Fruit fly (Drosophila melanogaster) whole organism, wandering third instar larva: ENCODE data around the gene CG43219.

Experiments
- Abd-B ChIP-seq: fragments of >200 bp; optimal IDR thresholded peaks from 2 replicates; lab custom pipeline; 2017; ENCODE audit warnings: missing biosample characterization, missing genetic modification characterization
- CG32264 ChIP-seq: fragments of 200-800 bp; sonication (Bioruptor generic); optimal IDR thresholded peaks from 2 replicates; lab custom pipeline; 2016; ENCODE audit warnings: missing biosample characterization, missing genetic modification characterization
- CG9705 ChIP-seq: fragments of 200-800 bp; sonication (Bioruptor generic); optimal IDR thresholded peaks from 2 replicates; lab custom pipeline; 2018; ENCODE audit warnings: missing biosample characterization, mild to moderate bottlenecking, missing genetic modification characterization
- CrebA ChIP-seq: fragments of 200-800 bp; sonication (Bioruptor generic); optimal IDR thresholded peaks from 2 replicates; lab custom pipeline; 2016; ENCODE audit warnings: missing biosample characterization, mild to moderate bottlenecking, missing genetic modification characterization, borderline replicate concordance
- Dfd ChIP-seq: fragments of >200 bp; optimal IDR thresholded peaks from 2 replicates; lab custom pipeline; 2017; ENCODE audit warnings: missing biosample characterization, missing genetic modification characterization
- Dif ChIP-seq: fragments of 200-275, 200-300 bp; sonication (Bioruptor generic); optimal IDR thresholded peaks from 2 replicates; lab custom pipeline; 2018; ENCODE audit warnings: missing biosample characterization, missing genetic modification characterization; ENCODE audit not compliant: partially characterized antibody
- GATAd ChIP-seq: sonication (Bioruptor generic); optimal IDR thresholded peaks from 2 replicates; lab custom pipeline; 2016; ENCODE audit warnings: missing biosample characterization, missing genetic modification characterization
- HLH106 ChIP-seq: fragments of 200-800 bp; optimal IDR thresholded peaks from 3 replicates; lab custom pipeline; 2019; ENCODE audit warnings: missing biosample characterization, mild to moderate bottlenecking, missing genetic modification characterization, moderate library complexity
- Hnf4 ChIP-seq: fragments of 200-800 bp; sonication (Bioruptor generic); optimal IDR thresholded peaks from 2 replicates; lab custom pipeline; 2016; ENCODE audit warnings: missing biosample characterization, mild to moderate bottlenecking, missing genetic modification characterization
- Hr78 ChIP-seq: fragments of >200 bp; optimal IDR thresholded peaks from 2 replicates; lab custom pipeline; 2017; ENCODE audit warnings: missing biosample characterization, missing genetic modification characterization
- Mio ChIP-seq: sonication (Bioruptor generic); optimal IDR thresholded peaks from 2 replicates; lab custom pipeline; 2016; ENCODE audit warnings: missing biosample characterization, missing genetic modification characterization
- Myc ChIP-seq: fragments of >200 bp; optimal IDR thresholded peaks from 2 replicates; lab custom pipeline; 2017
- N ChIP-seq: fragments of >200 bp; optimal IDR thresholded peaks from 2 replicates; lab custom pipeline; 2018; ENCODE audit warnings: missing biosample characterization, missing external identifiers, missing genetic modification characterization
- OdsH ChIP-seq: fragments of 200-800 bp; sonication (Bioruptor generic); optimal IDR thresholded peaks from 2 replicates; lab custom pipeline; 2016; ENCODE audit warnings: missing biosample characterization, mild to moderate bottlenecking, missing genetic modification characterization
- Rel ChIP-seq, 2 experiments: fragments of 200-800 bp; sonication (Bioruptor generic) in 1 of 2; optimal IDR thresholded peaks; 2 replicates in 1 of 2; 3 replicates in 1 of 2; lab custom pipeline; 2016 to 2019; ENCODE audit warnings: mild to moderate bottlenecking in 2 of 2, missing biosample characterization in 2 of 2, missing genetic modification characterization in 2 of 2, moderate library complexity in 1 of 2
- Sp1 ChIP-seq: fragments of 200-800 bp; sonication (Bioruptor generic); optimal IDR thresholded peaks from 3 replicates; lab custom pipeline; 2019; ENCODE audit warnings: missing biosample characterization, mild to moderate bottlenecking, missing genetic modification characterization, moderate library complexity
- br ChIP-seq: fragments of 200-800 bp; sonication (Bioruptor generic); optimal IDR thresholded peaks from 2 replicates; lab custom pipeline; 2016; ENCODE audit warnings: missing biosample characterization, missing genetic modification characterization
- dl ChIP-seq, 2 experiments: fragments of 175-275, 200-275 bp in 1 of 2; fragments of 200-275 bp in 1 of 2; sonication (Bioruptor generic); optimal IDR thresholded peaks; lab custom pipeline; 2018; ENCODE audit warnings: mild to moderate bottlenecking in 2 of 2, missing biosample characterization in 2 of 2, missing genetic modification characterization in 2 of 2, moderate library complexity in 2 of 2; ENCODE audit not compliant: partially characterized antibody in 2 of 2, insufficient read depth in 1 of 2
- dmrt93B ChIP-seq: fragments of 200-800 bp; sonication (Bioruptor generic); optimal IDR thresholded peaks from 2 replicates; lab custom pipeline; 2018; ENCODE audit warnings: missing biosample characterization, mild to moderate bottlenecking, missing genetic modification characterization
- dsf ChIP-seq: sonication (Bioruptor generic); optimal IDR thresholded peaks from 2 replicates; lab custom pipeline; 2016; ENCODE audit warnings: missing biosample characterization, missing genetic modification characterization, borderline replicate concordance
- ey ChIP-seq: fragments of 200-800 bp; sonication (Bioruptor generic); optimal IDR thresholded peaks from 2 replicates; lab custom pipeline; 2016; ENCODE audit warnings: missing biosample characterization, missing genetic modification characterization
- foxo ChIP-seq, 2 experiments: fragments of 200-800 bp; sonication (Bioruptor generic); optimal IDR thresholded peaks; 2 replicates in 1 of 2; 3 replicates in 1 of 2; lab custom pipeline; 2016 to 2017; ENCODE audit warnings: missing biosample characterization in 2 of 2, missing genetic modification characterization in 2 of 2
- fru ChIP-seq: fragments of 200-800 bp; sonication (Bioruptor generic); optimal IDR thresholded peaks from 3 replicates; lab custom pipeline; 2016; ENCODE audit warnings: missing biosample characterization, mild to moderate bottlenecking, missing genetic modification characterization
- h ChIP-seq: fragments of 200-800 bp; sonication (Bioruptor generic); optimal IDR thresholded peaks from 3 replicates; lab custom pipeline; 2016; ENCODE audit warnings: missing biosample characterization, mild to moderate bottlenecking, missing genetic modification characterization
- jim ChIP-seq: fragments of 175-275, 200-325 bp; sonication (Bioruptor generic); optimal IDR thresholded peaks from 2 replicates; lab custom pipeline; 2016; ENCODE audit warnings: missing biosample characterization, mild to moderate bottlenecking, missing genetic modification characterization
- lola ChIP-seq: fragments of >200 bp; optimal IDR thresholded peaks from 2 replicates; lab custom pipeline; 2017; ENCODE audit warnings: missing biosample characterization, missing genetic modification characterization
- pan ChIP-seq: fragments of >200 bp; optimal IDR thresholded peaks from 2 replicates; lab custom pipeline; 2017
- psq ChIP-seq: fragments of 200-800 bp; sonication (Bioruptor generic); optimal IDR thresholded peaks from 3 replicates; lab custom pipeline; 2017; ENCODE audit warnings: missing biosample characterization, mild to moderate bottlenecking, missing genetic modification characterization, moderate library complexity
- rgr ChIP-seq: fragments of 200-800 bp; sonication (Bioruptor generic); optimal IDR thresholded peaks from 3 replicates; lab custom pipeline; 2016; ENCODE audit warnings: missing biosample characterization, mild to moderate bottlenecking, missing genetic modification characterization
- sage ChIP-seq: fragments of 200-800 bp; sonication (Bioruptor generic); optimal IDR thresholded peaks from 2 replicates; lab custom pipeline; 2016; ENCODE audit warnings: missing biosample characterization, mild to moderate bottlenecking, missing genetic modification characterization
- sv ChIP-seq: fragments of 200-800 bp; sonication (Bioruptor generic); optimal IDR thresholded peaks from 3 replicates; lab custom pipeline; 2016; ENCODE audit warnings: missing biosample characterization, missing genetic modification characterization
- usp ChIP-seq: fragments of >200 bp; optimal IDR thresholded peaks from 2 replicates; lab custom pipeline; 2017; ENCODE audit warnings: missing biosample characterization, missing genetic modification characterization
- woc ChIP-seq: sonication (Bioruptor generic); optimal IDR thresholded peaks from 2 replicates; lab custom pipeline; 2016; ENCODE audit warnings: missing biosample characterization, mild to moderate bottlenecking, missing genetic modification characterization

The CG43219 gene

dm6 chr3L:21205496-21205824 is 14.7 kb upstream of the CG43219 start:
- peak; percentile 4 for TF ChIP-seq Dif (GFP tag; lab: Kevin White, UChicago)
- TF ChIP-seq h (GFP tag; lab: Kevin White, UChicago), result peak; percentile 11
- no peak for TF ChIP-seq br (GFP tag; lab: Kevin White, UChicago)
- TF ChIP-seq, all 38 proteins: peak for 2

- TF ChIP-seq rgr (GFP tag; lab: Kevin White, UChicago), result no peak
- no peak for TF ChIP-seq lola (GFP tag; lab: Kevin White, UChicago)
- no peak for TF ChIP-seq Sp1
- TF ChIP-seq sv (GFP tag; lab: Kevin White, UChicago), result no peak
- no peak for TF ChIP-seq foxo (GFP tag; optimal IDR thresholded peaks at IDR 0.05; lab: Kevin White, UChicago)
- no peak for TF ChIP-seq CrebA (GFP tag; lab: Kevin White, UChicago)
- TF ChIP-seq CG32264 (GFP tag; lab: Kevin White, UChicago), result no peak
- TF ChIP-seq fru (GFP tag; lab: Kevin White, UChicago), result no peak
- TF ChIP-seq Mio, result no peak
- TF ChIP-seq Hnf4, result no peak
- no peak for TF ChIP-seq Dif (GFP tag; lab: Kevin White, UChicago)
- TF ChIP-seq Dfd (GFP tag; lab: Kevin White, UChicago), result no peak
- no peak for TF ChIP-seq pan
Measured at dm6 chr3L:21206486-21206885, 13.7 kb upstream of the CG43219 start.

dm6 chr3L:21209921-21210532 is 10.2 kb upstream of the CG43219 start, which contains the start of the genes CG10510 and CG10508:
CG10510 (minus strand) TSS chr3L:21210084.
CG10508 (plus strand) TSS chr3L:21210215.
- TF ChIP-seq sv (GFP tag; lab: Kevin White, UChicago) (no peak), Rel (GFP tag; optimal IDR thresholded peaks at IDR 0.05; lab: Kevin White, UChicago) (no peak), Rel (tag; optimal IDR thresholded peaks at IDR 0.05; lab: Kevin White, UChicago) (peak; percentile 21), Dif (GFP tag; lab: Kevin White, UChicago) (peak; percentile 16), lola (GFP tag; lab: Kevin White, UChicago) (no peak)

dm6 chr3L:21216697-21217291 is 3.4 kb upstream of the CG43219 start, which contains the start of the genes Trmt112 and Ilk:
Trmt112 (minus strand) TSS chr3L:21216839.
Ilk (plus strand) TSS chr3L:21216901.
- TF ChIP-seq Abd-B (GFP tag; lab: Kevin White, UChicago), result no peak
- TF ChIP-seq Rel (GFP tag; optimal IDR thresholded peaks at IDR 0.05; lab: Kevin White, UChicago), result no peak
- peak; percentile 37 for TF ChIP-seq Rel (tag; optimal IDR thresholded peaks at IDR 0.05; lab: Kevin White, UChicago)
- TF ChIP-seq Myc (lab: Kevin White, UChicago), result peak; percentile 70

dm6 chr3L:21219160-21219559 is 1.0 kb upstream of the CG43219 start:
- TF ChIP-seq dmrt93B, result no peak
- no peak for TF ChIP-seq Dfd (GFP tag; lab: Kevin White, UChicago)
- TF ChIP-seq lola (GFP tag; lab: Kevin White, UChicago), result no peak
- TF ChIP-seq br (GFP tag; lab: Kevin White, UChicago), result no peak
- TF ChIP-seq Sp1, result no peak
- TF ChIP-seq psq (GFP tag; lab: Kevin White, UChicago), result no peak
- TF ChIP-seq woc, result no peak
- TF ChIP-seq Mio, result no peak
- TF ChIP-seq foxo (GFP tag; optimal IDR thresholded peaks at IDR 0.05; lab: Kevin White, UChicago), result no peak
- TF ChIP-seq Rel (GFP tag; optimal IDR thresholded peaks at IDR 0.05; lab: Kevin White, UChicago), result no peak
- no peak for TF ChIP-seq Rel (tag; optimal IDR thresholded peaks at IDR 0.05; lab: Kevin White, UChicago)
- no peak for TF ChIP-seq dl (GFP tag; optimal IDR thresholded peaks at IDR 0.05; lab: Kevin White, UChicago; ENCODE audit: insufficient read depth in 1 of 2, partially characterized antibody in 2 of 2)
- no peak for TF ChIP-seq dsf (GFP tag; lab: Kevin White, UChicago)
- no peak for TF ChIP-seq ey
- TF ChIP-seq GATAd (GFP tag; lab: Kevin White, UChicago), result no peak
- no peak for TF ChIP-seq N
- no peak for TF ChIP-seq CG9705 (GFP tag; lab: Kevin White, UChicago)
- TF ChIP-seq Myc (lab: Kevin White, UChicago), result no peak
- TF ChIP-seq CrebA (GFP tag; lab: Kevin White, UChicago), result no peak

dm6 chr3L:21223268-21223667 is 3.1 kb downstream of the CG43219 start:
- TF ChIP-seq N, result no peak
- no peak for TF ChIP-seq HLH106 (tag; lab: Kevin White, UChicago)
- no peak for TF ChIP-seq Mio
- no peak for TF ChIP-seq h (GFP tag; lab: Kevin White, UChicago)
- no peak for TF ChIP-seq OdsH (GFP tag; lab: Kevin White, UChicago)
- no peak for TF ChIP-seq sage (GFP tag; lab: Kevin White, UChicago)
- no peak for TF ChIP-seq jim (GFP tag; lab: Kevin White, UChicago)
- no peak for TF ChIP-seq Hr78 (GFP tag; lab: Kevin White, UChicago)
- no peak for TF ChIP-seq br (GFP tag; lab: Kevin White, UChicago)
- TF ChIP-seq foxo (GFP tag; optimal IDR thresholded peaks at IDR 0.05; lab: Kevin White, UChicago), result no peak
- TF ChIP-seq usp (GFP tag; lab: Kevin White, UChicago), result no peak
